Fruit fly (Drosophila melanogaster) whole organism, wandering third instar larva: ENCODE results near the gene CG13898.

ENCODE experiments used
- Abd-B ChIP-seq: fragments of >200 bp; optimal IDR thresholded peaks from 2 replicates; lab custom pipeline; 2017; ENCODE audit warnings: missing biosample characterization, missing genetic modification characterization
- CG32264 ChIP-seq: fragments of 200-800 bp; sonication (Bioruptor generic); optimal IDR thresholded peaks from 2 replicates; lab custom pipeline; 2016; ENCODE audit warnings: missing biosample characterization, missing genetic modification characterization
- CG9705 ChIP-seq: fragments of 200-800 bp; sonication (Bioruptor generic); optimal IDR thresholded peaks from 2 replicates; lab custom pipeline; 2018; ENCODE audit warnings: missing biosample characterization, mild to moderate bottlenecking, missing genetic modification characterization
- CrebA ChIP-seq: fragments of 200-800 bp; sonication (Bioruptor generic); optimal IDR thresholded peaks from 2 replicates; lab custom pipeline; 2016; ENCODE audit warnings: missing biosample characterization, mild to moderate bottlenecking, missing genetic modification characterization, borderline replicate concordance
- Dfd ChIP-seq: fragments of >200 bp; optimal IDR thresholded peaks from 2 replicates; lab custom pipeline; 2017; ENCODE audit warnings: missing biosample characterization, missing genetic modification characterization
- GATAd ChIP-seq: sonication (Bioruptor generic); optimal IDR thresholded peaks from 2 replicates; lab custom pipeline; 2016; ENCODE audit warnings: missing biosample characterization, missing genetic modification characterization
- HLH106 ChIP-seq: fragments of 200-800 bp; optimal IDR thresholded peaks from 3 replicates; lab custom pipeline; 2019; ENCODE audit warnings: missing biosample characterization, mild to moderate bottlenecking, missing genetic modification characterization, moderate library complexity
- Hnf4 ChIP-seq: fragments of 200-800 bp; sonication (Bioruptor generic); optimal IDR thresholded peaks from 2 replicates; lab custom pipeline; 2016; ENCODE audit warnings: missing biosample characterization, mild to moderate bottlenecking, missing genetic modification characterization
- Hr78 ChIP-seq: fragments of >200 bp; optimal IDR thresholded peaks from 2 replicates; lab custom pipeline; 2017; ENCODE audit warnings: missing biosample characterization, missing genetic modification characterization
- Hr83 ChIP-seq: fragments of 200-300 bp; sonication (Bioruptor generic); optimal IDR thresholded peaks from 2 replicates; lab custom pipeline; 2016; ENCODE audit warnings: missing biosample characterization, mild to moderate bottlenecking, missing genetic modification characterization, moderate library complexity; ENCODE audit not compliant: poor library complexity, severe bottlenecking
- Jra ChIP-seq: sonication (Bioruptor generic); optimal IDR thresholded peaks from 2 replicates; lab custom pipeline; 2016; ENCODE audit warnings: missing biosample characterization, missing genetic modification characterization
- Mio ChIP-seq: sonication (Bioruptor generic); optimal IDR thresholded peaks from 2 replicates; lab custom pipeline; 2016; ENCODE audit warnings: missing biosample characterization, missing genetic modification characterization
- N ChIP-seq: fragments of >200 bp; optimal IDR thresholded peaks from 2 replicates; lab custom pipeline; 2018; ENCODE audit warnings: missing biosample characterization, missing external identifiers, missing genetic modification characterization
- OdsH ChIP-seq: fragments of 200-800 bp; sonication (Bioruptor generic); optimal IDR thresholded peaks from 2 replicates; lab custom pipeline; 2016; ENCODE audit warnings: missing biosample characterization, mild to moderate bottlenecking, missing genetic modification characterization
- Rel ChIP-seq, 2 experiments: fragments of 200-800 bp; sonication (Bioruptor generic) in 1 of 2; optimal IDR thresholded peaks; 2 replicates in 1 of 2; 3 replicates in 1 of 2; lab custom pipeline; 2016 to 2019; ENCODE audit warnings: mild to moderate bottlenecking in 2 of 2, missing biosample characterization in 2 of 2, missing genetic modification characterization in 2 of 2, moderate library complexity in 1 of 2
- Sp1 ChIP-seq: fragments of 200-800 bp; sonication (Bioruptor generic); optimal IDR thresholded peaks from 3 replicates; lab custom pipeline; 2019; ENCODE audit warnings: missing biosample characterization, mild to moderate bottlenecking, missing genetic modification characterization, moderate library complexity
- br ChIP-seq: fragments of 200-800 bp; sonication (Bioruptor generic); optimal IDR thresholded peaks from 2 replicates; lab custom pipeline; 2016; ENCODE audit warnings: missing biosample characterization, missing genetic modification characterization
- brk ChIP-seq: fragments of 200-800 bp; sonication (Bioruptor generic); optimal IDR thresholded peaks from 2 replicates; lab custom pipeline; 2016; ENCODE audit warnings: missing biosample characterization, mild to moderate bottlenecking, missing genetic modification characterization
- dl ChIP-seq, 2 experiments: fragments of 175-275, 200-275 bp in 1 of 2; fragments of 200-275 bp in 1 of 2; sonication (Bioruptor generic); optimal IDR thresholded peaks; lab custom pipeline; 2018; ENCODE audit warnings: mild to moderate bottlenecking in 2 of 2, missing biosample characterization in 2 of 2, missing genetic modification characterization in 2 of 2, moderate library complexity in 2 of 2; ENCODE audit not compliant: partially characterized antibody in 2 of 2, insufficient read depth in 1 of 2
- dmrt93B ChIP-seq: fragments of 200-800 bp; sonication (Bioruptor generic); optimal IDR thresholded peaks from 2 replicates; lab custom pipeline; 2018; ENCODE audit warnings: missing biosample characterization, mild to moderate bottlenecking, missing genetic modification characterization
- dsf ChIP-seq: sonication (Bioruptor generic); optimal IDR thresholded peaks from 2 replicates; lab custom pipeline; 2016; ENCODE audit warnings: missing biosample characterization, missing genetic modification characterization, borderline replicate concordance
- ey ChIP-seq: fragments of 200-800 bp; sonication (Bioruptor generic); optimal IDR thresholded peaks from 2 replicates; lab custom pipeline; 2016; ENCODE audit warnings: missing biosample characterization, missing genetic modification characterization
- foxo ChIP-seq, 2 experiments: fragments of 200-800 bp; sonication (Bioruptor generic); optimal IDR thresholded peaks; 2 replicates in 1 of 2; 3 replicates in 1 of 2; lab custom pipeline; 2016 to 2017; ENCODE audit warnings: missing biosample characterization in 2 of 2, missing genetic modification characterization in 2 of 2
- fru ChIP-seq: fragments of 200-800 bp; sonication (Bioruptor generic); optimal IDR thresholded peaks from 3 replicates; lab custom pipeline; 2016; ENCODE audit warnings: missing biosample characterization, mild to moderate bottlenecking, missing genetic modification characterization
- h ChIP-seq: fragments of 200-800 bp; sonication (Bioruptor generic); optimal IDR thresholded peaks from 3 replicates; lab custom pipeline; 2016; ENCODE audit warnings: missing biosample characterization, mild to moderate bottlenecking, missing genetic modification characterization
- jim ChIP-seq: fragments of 175-275, 200-325 bp; sonication (Bioruptor generic); optimal IDR thresholded peaks from 2 replicates; lab custom pipeline; 2016; ENCODE audit warnings: missing biosample characterization, mild to moderate bottlenecking, missing genetic modification characterization
- lola ChIP-seq: fragments of >200 bp; optimal IDR thresholded peaks from 2 replicates; lab custom pipeline; 2017; ENCODE audit warnings: missing biosample characterization, missing genetic modification characterization
- psq ChIP-seq: fragments of 200-800 bp; sonication (Bioruptor generic); optimal IDR thresholded peaks from 3 replicates; lab custom pipeline; 2017; ENCODE audit warnings: missing biosample characterization, mild to moderate bottlenecking, missing genetic modification characterization, moderate library complexity
- rgr ChIP-seq: fragments of 200-800 bp; sonication (Bioruptor generic); optimal IDR thresholded peaks from 3 replicates; lab custom pipeline; 2016; ENCODE audit warnings: missing biosample characterization, mild to moderate bottlenecking, missing genetic modification characterization
- sage ChIP-seq: fragments of 200-800 bp; sonication (Bioruptor generic); optimal IDR thresholded peaks from 2 replicates; lab custom pipeline; 2016; ENCODE audit warnings: missing biosample characterization, mild to moderate bottlenecking, missing genetic modification characterization
- woc ChIP-seq: sonication (Bioruptor generic); optimal IDR thresholded peaks from 2 replicates; lab custom pipeline; 2016; ENCODE audit warnings: missing biosample characterization, mild to moderate bottlenecking, missing genetic modification characterization

The CG13898 gene

dm6 chr3L:778977-779376 is 24.9 kb downstream of the CG13898 start:
- peak; percentile 5 for TF ChIP-seq br
- no peak for TF ChIP-seq CG9705 (GFP tag; lab: Kevin White, UChicago)
- peak; percentile 3 for TF ChIP-seq rgr (GFP tag; lab: Kevin White, UChicago)
- TF ChIP-seq Hr78 (GFP tag; lab: Kevin White, UChicago): no peak
- peak in 1 of 2 experiments; percentile 36 for TF ChIP-seq foxo (GFP tag; optimal IDR thresholded peaks at IDR 0.05; lab: Kevin White, UChicago)
- TF ChIP-seq dsf (GFP tag; lab: Kevin White, UChicago): no peak
- peak; percentile 41 for TF ChIP-seq ey (GFP tag; lab: Kevin White, UChicago)
- peak; percentile 5 for TF ChIP-seq h
- TF ChIP-seq, all 38 proteins: peak for 5

dm6 chr3L:777299-777699 is 26.6 kb downstream of the CG13898 start:
- TF ChIP-seq CrebA (GFP tag; lab: Kevin White, UChicago): no peak
- TF ChIP-seq Jra (GFP tag; lab: Kevin White, UChicago): no peak
- TF ChIP-seq Hnf4 (GFP tag; lab: Kevin White, UChicago): peak; percentile 69
- peak; percentile 47 for TF ChIP-seq woc (GFP tag; lab: Kevin White, UChicago)
- TF ChIP-seq psq (GFP tag; lab: Kevin White, UChicago): peak; percentile 61
- peak in 1 of 2 experiments; percentile 77 for TF ChIP-seq foxo (GFP tag; optimal IDR thresholded peaks at IDR 0.05; lab: Kevin White, UChicago)
- peak; percentile 71 for TF ChIP-seq ey (GFP tag; lab: Kevin White, UChicago)
- TF ChIP-seq br: peak; percentile 80
- peak; percentile 71 for TF ChIP-seq OdsH
- peak; percentile 44 for TF ChIP-seq dmrt93B
- TF ChIP-seq sage: no peak
- peak; percentile 74 for TF ChIP-seq rgr (GFP tag; lab: Kevin White, UChicago)
- TF ChIP-seq fru (GFP tag; lab: Kevin White, UChicago): peak; percentile 76
- peak; percentile 74 for TF ChIP-seq h
- peak; percentile 56 for TF ChIP-seq HLH106 (tag; lab: Kevin White, UChicago)
- no peak for TF ChIP-seq GATAd (GFP tag; lab: Kevin White, UChicago)
- TF ChIP-seq Sp1 (GFP tag; lab: Kevin White, UChicago): peak; percentile 42
- no peak for TF ChIP-seq Rel (GFP tag; optimal IDR thresholded peaks at IDR 0.05; lab: Kevin White, UChicago)
- peak; percentile 66 for TF ChIP-seq Rel (tag; optimal IDR thresholded peaks at IDR 0.05; lab: Kevin White, UChicago)

- TF ChIP-seq Mio (GFP tag; lab: Kevin White, UChicago) (no peak), HLH106 (tag; lab: Kevin White, UChicago) (no peak), OdsH (no peak), dsf (GFP tag; lab: Kevin White, UChicago) (no peak), N (GFP tag; lab: Kevin White, UChicago) (no peak), Abd-B (no peak), psq (GFP tag; lab: Kevin White, UChicago) (no peak), lola (GFP tag; lab: Kevin White, UChicago) (no peak), CG32264 (GFP tag; lab: Kevin White, UChicago) (no peak), Sp1 (GFP tag; lab: Kevin White, UChicago) (no peak), jim (no peak), fru (GFP tag; lab: Kevin White, UChicago) (no peak), foxo (GFP tag; optimal IDR thresholded peaks at IDR 0.05; lab: Kevin White, UChicago) (no peak), sage (no peak), dl (GFP tag; optimal IDR thresholded peaks at IDR 0.05; lab: Kevin White, UChicago; ENCODE audit: insufficient read depth in 1 of 2, partially characterized antibody in 2 of 2) (no peak), brk (GFP tag; lab: Kevin White, UChicago) (no peak)
These were observed 27.2 kb downstream of the CG13898 start for dm6 chr3L:776696-777095.

dm6 chr3L:776201-776600 is 27.6 kb downstream of the CG13898 start:
- peak; percentile 40 for TF ChIP-seq Sp1 (GFP tag; lab: Kevin White, UChicago)
- TF ChIP-seq dmrt93B: peak; percentile 18
- no peak for TF ChIP-seq Dfd (GFP tag; lab: Kevin White, UChicago)
- no peak for TF ChIP-seq Hnf4 (GFP tag; lab: Kevin White, UChicago)
- TF ChIP-seq foxo (GFP tag; optimal IDR thresholded peaks at IDR 0.05; lab: Kevin White, UChicago): peak in 1 of 2 experiments; percentile 62
- peak; percentile 50 for TF ChIP-seq fru (GFP tag; lab: Kevin White, UChicago)
- TF ChIP-seq brk (GFP tag; lab: Kevin White, UChicago): peak; percentile 22
- TF ChIP-seq sage: peak; percentile 1
- peak; percentile 45 for TF ChIP-seq HLH106 (tag; lab: Kevin White, UChicago)
- TF ChIP-seq rgr (GFP tag; lab: Kevin White, UChicago): peak; percentile 35
- TF ChIP-seq Hr83: no peak
- peak; percentile 58 for TF ChIP-seq OdsH
- TF ChIP-seq h: peak; percentile 40
- TF ChIP-seq ey (GFP tag; lab: Kevin White, UChicago): peak; percentile 11
- peak; percentile 48 for TF ChIP-seq psq (GFP tag; lab: Kevin White, UChicago)
- TF ChIP-seq woc (GFP tag; lab: Kevin White, UChicago): no peak
- TF ChIP-seq Rel (GFP tag; optimal IDR thresholded peaks at IDR 0.05; lab: Kevin White, UChicago): no peak
- no peak for TF ChIP-seq Rel (tag; optimal IDR thresholded peaks at IDR 0.05; lab: Kevin White, UChicago)
